Worm (Caenorhabditis elegans): Measurements from ENCODE around the gene C06G4.4.

ce11 chrIII:8010260-8010822 lies 32.7 kb upstream of the C06G4.4 start, which contains the start of gene cit-1.2:
- no peak for TF ChIP-seq elt-1 (tag; optimal IDR thresholded peaks at IDR 0.05; ENCODE audit: borderline replicate concordance, insufficient read depth)
- TF ChIP-seq blmp-1 (tag; optimal IDR thresholded peaks at IDR 0.05): no peak
- TF ChIP-seq unc-62 (GFP tag; optimal IDR thresholded peaks at IDR 0.05): no peak
- TF ChIP-seq ceh-83 (GFP tag; optimal IDR thresholded peaks at IDR 0.05): no peak
- no peak for TF ChIP-seq lsy-2 (tag; optimal IDR thresholded peaks at IDR 0.05)
- TF ChIP-seq ham-2 (GFP tag; optimal IDR thresholded peaks at IDR 0.05): no peak
- TF ChIP-seq nhr-28 (tag; optimal IDR thresholded peaks at IDR 0.05): no peak
- no peak for TF ChIP-seq nhr-76 (tag; optimal IDR thresholded peaks at IDR 0.05)
- no peak for TF ChIP-seq unc-39 (tag; optimal IDR thresholded peaks at IDR 0.05)
- TF ChIP-seq snpc-4 (tag; optimal IDR thresholded peaks at IDR 0.05): no peak
- TF ChIP-seq pha-4 (tag; optimal IDR thresholded peaks at IDR 0.05): no peak
